Fruit fly (Drosophila melanogaster): ENCODE measurements around the gene CanA-14F.
A peak's percentile ranks its signal among the peaks of the same experiment; 100 is the strongest.

Gene CanA-14F

dm6 chrX:16598336-16598977 is 11.5 kb upstream of the CanA-14F start (continued):
- peak; percentile 8 for TF ChIP-seq Myb (GFP tag; optimal IDR thresholded peaks at IDR 0.05)
- TF ChIP-seq hkb (optimal IDR thresholded peaks at IDR 0.05) = no peak
- TF ChIP-seq hkb (GFP tag; IDR thresholded peaks at IDR 0.05) = no peak
- TF ChIP-seq nom (GFP tag; optimal IDR thresholded peaks at IDR 0.05) = no peak
- TF ChIP-seq org-1 (GFP tag; optimal IDR thresholded peaks at IDR 0.05) = no peak
- TF ChIP-seq CG5245 (GFP tag; optimal IDR thresholded peaks at IDR 0.05) = no peak
- no peak for TF ChIP-seq Dll (GFP tag; IDR thresholded peaks at IDR 0.05; ENCODE audit: partially characterized antibody)
- peak; percentile 21 for TF ChIP-seq phol (tag; optimal IDR thresholded peaks at IDR 0.05)
- TF ChIP-seq zen (tag; optimal IDR thresholded peaks at IDR 0.05) = peak; percentile 11
- TF ChIP-seq oc (tag; optimal IDR thresholded peaks at IDR 0.05) = no peak
- no peak for TF ChIP-seq Hsf (GFP tag; optimal IDR thresholded peaks at IDR 0.05)
- TF ChIP-seq Med (GFP tag) = peak; percentile 65
- TF ChIP-seq Ravus (GFP tag; IDR thresholded peaks at IDR 0.05) = no peak
- TF ChIP-seq ind (GFP tag; optimal IDR thresholded peaks at IDR 0.05) = no peak
- TF ChIP-seq cg (GFP tag; optimal IDR thresholded peaks at IDR 0.05) = no peak
- TF ChIP-seq CG1603 (tag; optimal IDR thresholded peaks at IDR 0.05) = peak; percentile 26
- no peak for TF ChIP-seq tio (GFP tag; optimal IDR thresholded peaks at IDR 0.05)
- TF ChIP-seq CG32532 (GFP tag; IDR thresholded peaks at IDR 0.05) = no peak
- TF ChIP-seq CG2712 (tag; optimal IDR thresholded peaks at IDR 0.05) = peak; percentile 3
- TF ChIP-seq CTCF (GFP tag; optimal IDR thresholded peaks at IDR 0.05) = no peak
- TF ChIP-seq Camta (GFP tag; optimal IDR thresholded peaks at IDR 0.05) = no peak
- TF ChIP-seq wek (GFP tag; optimal IDR thresholded peaks at IDR 0.05) = peak; percentile 46
- no peak for TF ChIP-seq CG12219 (GFP tag; optimal IDR thresholded peaks at IDR 0.05)
- TF ChIP-seq CG10654 (GFP tag; optimal IDR thresholded peaks at IDR 0.05) = no peak
- peak; percentile 6 for TF ChIP-seq CG18619 (GFP tag; optimal IDR thresholded peaks at IDR 0.05)
- no peak for TF ChIP-seq CG7839 (tag; optimal IDR thresholded peaks at IDR 0.05)
- no peak for TF ChIP-seq CG10959 (GFP tag; IDR thresholded peaks at IDR 0.05)
- peak; percentile 9 for TF ChIP-seq CG7987 (GFP tag; optimal IDR thresholded peaks at IDR 0.05)
- TF ChIP-seq CG15269 (tag; optimal IDR thresholded peaks at IDR 0.05) = no peak
- TF ChIP-seq CG4360 (GFP tag; IDR thresholded peaks at IDR 0.05) = peak; percentile 99
- no peak for TF ChIP-seq psq (GFP tag; optimal IDR thresholded peaks at IDR 0.05)
- TF ChIP-seq nmo (GFP tag; optimal IDR thresholded peaks at IDR 0.05) = no peak
- no peak for TF ChIP-seq gce (GFP tag; IDR thresholded peaks at IDR 0.05)
- peak; percentile 75 for TF ChIP-seq E2f2 (GFP tag; IDR thresholded peaks at IDR 0.05)
- peak; percentile 4 for TF ChIP-seq az2 (GFP tag; optimal IDR thresholded peaks at IDR 0.05)
- no peak for TF ChIP-seq CG10979 (tag; optimal IDR thresholded peaks at IDR 0.05)
- no peak for TF ChIP-seq tup (GFP tag; optimal IDR thresholded peaks at IDR 0.05)
- TF ChIP-seq pita (GFP tag; optimal IDR thresholded peaks at IDR 0.05) = no peak
- no peak for TF ChIP-seq CG9817 (tag; optimal IDR thresholded peaks at IDR 0.05)
- no peak for TF ChIP-seq CG10431 (GFP tag; optimal IDR thresholded peaks at IDR 0.05)
- peak; percentile 5 for TF ChIP-seq CG17829 (tag; optimal IDR thresholded peaks at IDR 0.05)
- TF ChIP-seq CHES-1-like (GFP tag; optimal IDR thresholded peaks at IDR 0.05) = no peak
- no peak for TF ChIP-seq repo (GFP tag; optimal IDR thresholded peaks at IDR 0.05)
- no peak for TF ChIP-seq Abd-B (GFP tag; optimal IDR thresholded peaks at IDR 0.05)
- TF ChIP-seq CG33557 (GFP tag; optimal IDR thresholded peaks at IDR 0.05) = no peak
- no peak for TF ChIP-seq ham (GFP tag; IDR thresholded peaks at IDR 0.05)
- TF ChIP-seq CG12769 (tag; optimal IDR thresholded peaks at IDR 0.05) = no peak
- TF ChIP-seq rib (GFP tag; IDR thresholded peaks at IDR 0.05) = no peak
- TF ChIP-seq CG12391 (tag; optimal IDR thresholded peaks at IDR 0.05) = peak; percentile 43
- no peak for TF ChIP-seq CG13123 (GFP tag; optimal IDR thresholded peaks at IDR 0.05)
- TF ChIP-seq Lhr (GFP tag; optimal IDR thresholded peaks at IDR 0.05) = peak; percentile 2
